Fruit fly (Drosophila melanogaster): ENCODE data around the gene Dim1.

DNA sequence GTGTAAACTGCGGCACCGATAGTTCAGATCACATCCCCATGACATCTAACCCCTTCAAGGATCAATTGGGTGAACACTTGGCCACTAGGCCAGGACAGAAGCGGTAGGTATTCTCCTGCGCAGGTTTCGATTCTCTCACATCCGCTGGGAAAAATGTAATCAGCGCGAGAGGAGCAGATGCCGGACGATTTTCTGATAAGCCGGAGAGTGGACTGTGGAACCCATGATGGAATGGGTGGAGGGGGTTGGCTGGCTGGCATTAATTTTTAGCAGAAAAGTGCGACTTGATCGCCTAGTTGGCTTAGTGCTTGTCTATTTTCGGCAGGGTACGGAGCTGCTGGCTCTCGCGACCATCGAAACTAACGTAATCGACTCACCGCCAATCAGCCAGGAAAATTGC is 15.0 kb upstream of the Dim1 start, which contains the start of gene Tps1:
- TF ChIP-seq CG8478 (optimal IDR thresholded peaks at IDR 0.05) (no peak), CTCF (optimal IDR thresholded peaks at IDR 0.05) (no peak)
